Worm (Caenorhabditis elegans) whole organism, L1 larva: ENCODE data around the gene K09D9.14.

Source experiments
- aha-1 ChIP-seq: fragments of 150-350 bp; optimal IDR thresholded peaks from 2 replicates; lab custom pipeline; 2014; ENCODE audit warnings: missing biosample characterization, missing genetic modification characterization
- aly-2 ChIP-seq: fragments of 150-350 bp; optimal IDR thresholded peaks from 2 replicates; lab custom pipeline; 2014; ENCODE audit warnings: missing biosample characterization, missing genetic modification characterization
- blmp-1 ChIP-seq: fragments of 150-350 bp; optimal IDR thresholded peaks from 2 replicates; lab custom pipeline; 2014; ENCODE audit warnings: missing biosample characterization, missing genetic modification characterization
- ces-1 ChIP-seq: fragments of 150-350 bp; optimal IDR thresholded peaks from 2 replicates; lab custom pipeline; 2014; ENCODE audit warnings: missing biosample characterization, missing genetic modification reagents, missing genetic modification characterization
- efl-1 ChIP-seq, 4 experiments: fragments of 150-350 bp; optimal IDR thresholded peaks in 3 of 4; peaks in 1 of 4; 1 replicate in 1 of 4; 2 replicates in 3 of 4; lab custom pipeline; 2014; ENCODE audit warnings: missing biosample characterization in 2 of 4, missing genetic modification characterization in 2 of 4, missing genetic modification reagents in 2 of 4
- elt-2 ChIP-seq: sonication (generic microtip); optimal IDR thresholded peaks from 2 replicates; lab custom pipeline; 2016; ENCODE audit warnings: missing genetic modification characterization, mild to moderate bottlenecking, inconsistent platforms, missing compliant biosample characterization, missing genetic modification reagents
- elt-3 ChIP-seq, 6 experiments: fragments of 150-350 bp in 1 of 6; sonication (generic microtip); optimal IDR thresholded peaks; 2 replicates each; lab custom pipeline; 2017 to 2018; ENCODE audit warnings: missing biosample characterization in 6 of 6, missing genetic modification characterization in 6 of 6, inconsistent platforms in 1 of 6
- hlh-17 ChIP-seq: fragments of 200-800 bp; sonication (Bioruptor generic); optimal IDR thresholded peaks from 2 replicates; lab custom pipeline; 2018; ENCODE audit warnings: missing genetic modification characterization, mild to moderate bottlenecking, missing compliant biosample characterization, moderate library complexity, borderline replicate concordance
- hlh-4 ChIP-seq: sonication (generic microtip); optimal IDR thresholded peaks from 2 replicates; lab custom pipeline; 2016; ENCODE audit warnings: mild to moderate bottlenecking, missing genetic modification characterization, missing compliant biosample characterization
- hpl-2 ChIP-seq: fragments of 150-350 bp; optimal IDR thresholded peaks from 2 replicates; lab custom pipeline; 2014; ENCODE audit warnings: missing biosample characterization, missing genetic modification reagents, missing genetic modification characterization
- irx-1 ChIP-seq: sonication (generic microtip); optimal IDR thresholded peaks from 2 replicates; lab custom pipeline; 2016; ENCODE audit warnings: missing genetic modification characterization, missing compliant biosample characterization
- isw-1 ChIP-seq: fragments of 200-800 bp; sonication (Bioruptor generic); IDR thresholded peaks from 2 replicates; pipeline ENCODE4 v1.3.6; 2022; ENCODE audit warnings: missing genetic modification characterization, missing compliant biosample characterization
- lin-13 ChIP-seq: fragments of 150-350 bp; optimal IDR thresholded peaks from 2 replicates; lab custom pipeline; 2014; ENCODE audit warnings: missing biosample characterization, missing genetic modification reagents, missing genetic modification characterization
- lin-14 ChIP-seq: fragments of 200-800 bp; sonication (Bioruptor generic); optimal IDR thresholded peaks from 2 replicates; lab custom pipeline; 2018; ENCODE audit warnings: mild to moderate bottlenecking, missing genetic modification characterization, moderate library complexity, missing compliant biosample characterization
- lin-35 ChIP-seq, 2 experiments: fragments of 150-350 bp; optimal IDR thresholded peaks; 2 replicates each; lab custom pipeline; 2014; ENCODE audit warnings: missing biosample characterization in 2 of 2, missing genetic modification characterization in 2 of 2, missing genetic modification reagents in 2 of 2
- lir-3 ChIP-seq: sonication (generic microtip); optimal IDR thresholded peaks from 2 replicates; lab custom pipeline; 2016; ENCODE audit warnings: mild to moderate bottlenecking, missing genetic modification characterization, moderate library complexity, missing compliant biosample characterization; ENCODE audit not compliant: poor library complexity
- mep-1 ChIP-seq: fragments of 150-350 bp; optimal IDR thresholded peaks from 2 replicates; lab custom pipeline; 2014; ENCODE audit warnings: missing biosample characterization, missing genetic modification characterization
- nhr-19 ChIP-seq: fragments of 200-800 bp; sonication (Bioruptor generic); conservative IDR thresholded peaks from 2 replicates; pipeline ENCODE4 v1.3.6; 2022; ENCODE audit warnings: missing genetic modification characterization, missing compliant biosample characterization
- nhr-20 ChIP-seq: sonication (generic microtip); optimal IDR thresholded peaks from 2 replicates; lab custom pipeline; 2016; ENCODE audit warnings: mild to moderate bottlenecking, missing genetic modification characterization, missing compliant biosample characterization
- nhr-237 ChIP-seq: fragments of 150-350 bp; optimal IDR thresholded peaks from 2 replicates; lab custom pipeline; 2014; ENCODE audit warnings: missing biosample characterization, missing genetic modification characterization
- nhr-71 ChIP-seq: sonication (generic microtip); optimal IDR thresholded peaks from 2 replicates; lab custom pipeline; 2016; ENCODE audit warnings: mild to moderate bottlenecking, missing genetic modification characterization, moderate library complexity, missing compliant biosample characterization
- nhr-76 ChIP-seq: sonication (generic microtip); optimal IDR thresholded peaks from 2 replicates; lab custom pipeline; 2017; ENCODE audit warnings: missing biosample characterization, missing genetic modification characterization
- nhr-85 ChIP-seq: sonication (generic microtip); peaks from one replicate; lab custom pipeline; 2016; ENCODE audit warnings: missing genetic modification characterization, inconsistent platforms, missing compliant biosample characterization
- nhr-90 ChIP-seq: sonication (generic microtip); optimal IDR thresholded peaks from 2 replicates; lab custom pipeline; 2016; ENCODE audit warnings: mild to moderate bottlenecking, missing genetic modification characterization, missing compliant biosample characterization; ENCODE audit not compliant: poor library complexity
- pag-3 ChIP-seq: sonication (generic microtip); optimal IDR thresholded peaks from 2 replicates; lab custom pipeline; 2017; ENCODE audit warnings: missing genetic modification characterization, mild to moderate bottlenecking, missing compliant biosample characterization, antibody characterized with exemption, borderline replicate concordance; ENCODE audit not compliant: insufficient read depth
- pqm-1 ChIP-seq: sonication (generic microtip); optimal IDR thresholded peaks from 3 replicates; lab custom pipeline; 2017; ENCODE audit warnings: missing biosample characterization, missing genetic modification characterization
- rnt-1 ChIP-seq: sonication (generic microtip); optimal IDR thresholded peaks from 2 replicates; lab custom pipeline; 2016; ENCODE audit warnings: mild to moderate bottlenecking, missing genetic modification characterization, moderate library complexity, missing compliant biosample characterization
- skn-1 ChIP-seq: fragments of 150-350 bp; optimal IDR thresholded peaks from 2 replicates; lab custom pipeline; 2014; ENCODE audit warnings: missing biosample characterization, missing genetic modification characterization
- snu-23 ChIP-seq: sonication (generic microtip); optimal IDR thresholded peaks from 2 replicates; lab custom pipeline; 2016; ENCODE audit warnings: missing genetic modification characterization, missing compliant biosample characterization
- sptf-1 ChIP-seq: fragments of 150-350 bp; optimal IDR thresholded peaks from 2 replicates; lab custom pipeline; 2014; ENCODE audit warnings: missing biosample characterization, missing genetic modification characterization
- tbx-2 ChIP-seq: sonication (generic microtip); optimal IDR thresholded peaks from 2 replicates; lab custom pipeline; 2016; ENCODE audit warnings: missing genetic modification characterization, missing compliant biosample characterization
- unc-130 ChIP-seq: fragments of 150-350 bp; optimal IDR thresholded peaks from 2 replicates; lab custom pipeline; 2017; ENCODE audit warnings: missing biosample characterization, missing genetic modification characterization, inconsistent platforms
- unc-30 ChIP-seq: sonication (generic microtip); optimal IDR thresholded peaks from 2 replicates; lab custom pipeline; 2017; ENCODE audit warnings: missing biosample characterization, missing genetic modification characterization
- unc-86 ChIP-seq: sonication (generic microtip); optimal IDR thresholded peaks from 2 replicates; lab custom pipeline; 2016; ENCODE audit warnings: missing genetic modification characterization, missing compliant biosample characterization
- xbp-1 ChIP-seq: sonication (generic microtip); optimal IDR thresholded peaks from 2 replicates; lab custom pipeline; 2016; ENCODE audit warnings: missing genetic modification characterization, missing compliant biosample characterization
- zip-4 ChIP-seq: fragments of 200-800 bp; sonication (Bioruptor generic); optimal IDR thresholded peaks from 2 replicates; lab custom pipeline; 2018; ENCODE audit warnings: mild to moderate bottlenecking, missing genetic modification characterization, moderate library complexity, missing compliant biosample characterization

K09D9.14 gene

DNA sequence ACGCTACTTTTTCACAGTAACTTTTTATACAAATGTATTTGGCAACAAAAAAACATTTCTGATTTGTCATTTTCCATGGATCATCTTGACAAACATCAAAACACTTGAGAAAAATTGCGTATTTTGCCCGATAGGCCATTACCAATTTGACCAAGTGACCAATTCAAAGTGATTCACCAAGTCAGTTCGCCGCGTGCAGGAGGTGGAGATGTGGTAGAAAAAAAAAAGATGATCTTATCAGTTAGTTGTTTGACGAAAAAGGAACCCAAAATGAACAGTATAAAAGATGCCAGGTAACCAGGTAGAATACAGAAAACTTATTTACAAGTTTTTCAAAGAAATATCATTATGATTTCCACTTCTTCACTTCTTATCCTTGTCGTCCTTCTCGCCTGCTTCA, 32.6 kb downstream of the K09D9.14 start, which contains the start of gene nlp-27:
nlp-27 (plus strand) TSS at position 309 of the 400 bp plus-strand sequence.
- TF ChIP-seq nhr-71 (tag; lab: Kevin White, UChicago), result peak; percentile 4
- TF ChIP-seq efl-1 (optimal IDR thresholded peaks at IDR 0.05; lab: Kevin White, UChicago), result no peak
- TF ChIP-seq efl-1 (GFP tag; optimal IDR thresholded peaks at IDR 0.05 in 1 of 2; lab: Kevin White, UChicago), result peak in 1 of 2 experiments; percentile 49
- no peak for TF ChIP-seq unc-30 (tag; lab: Kevin White, UChicago)
- TF ChIP-seq elt-3 (tag; optimal IDR thresholded peaks at IDR 0.05; lab: Kevin White, UChicago), result peak in 2 of 6 experiments; percentile 16 to 42
- TF ChIP-seq rnt-1, result no peak
- TF ChIP-seq nhr-85 (tag; lab: Kevin White, UChicago), result peak; percentile 83
- TF ChIP-seq unc-130 (tag; lab: Kevin White, UChicago), result no peak
- TF ChIP-seq nhr-90 (tag; lab: Kevin White, UChicago), result peak; percentile 9
- no peak for TF ChIP-seq ces-1 (GFP tag; lab: Kevin White, UChicago)
- peak; percentile 27 for TF ChIP-seq nhr-20 (tag; lab: Kevin White, UChicago)
- peak; percentile 18 for TF ChIP-seq lin-14 (GFP tag; lab: Kevin White, UChicago)
- TF ChIP-seq blmp-1 (tag; lab: Kevin White, UChicago), result peak; percentile 36

DNA sequence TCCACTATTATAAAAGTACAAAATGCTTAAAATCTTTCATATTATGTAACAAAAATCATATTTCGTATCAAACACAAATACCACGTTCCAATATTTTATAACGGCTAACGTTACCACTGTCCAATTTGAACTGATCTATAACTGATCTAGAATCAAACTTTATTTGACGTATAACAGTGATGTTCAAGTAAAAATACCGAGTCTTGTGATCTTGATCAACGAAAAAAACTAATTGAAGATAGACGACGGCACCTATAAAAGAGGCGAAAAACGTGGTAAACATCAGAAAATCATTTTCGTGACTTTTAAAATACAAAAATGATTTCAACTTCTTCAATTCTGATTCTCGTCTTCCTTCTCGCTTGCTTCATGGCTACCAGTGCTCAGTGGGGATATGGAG, 34.1 kb downstream of the K09D9.14 start, which contains the start of gene nlp-28:
nlp-28 (plus strand) TSS at position 285 of the 400 bp plus-strand sequence.
- TF ChIP-seq lin-14 (GFP tag; lab: Kevin White, UChicago) (peak; percentile 41), nhr-20 (tag; lab: Kevin White, UChicago) (peak; percentile 54), lir-3 (tag; lab: Kevin White, UChicago) (no peak), efl-1 (optimal IDR thresholded peaks at IDR 0.05; lab: Kevin White, UChicago) (no peak), efl-1 (GFP tag; optimal IDR thresholded peaks at IDR 0.05 in 1 of 2; lab: Kevin White, UChicago) (peak in 1 of 2 experiments; percentile 55), irx-1 (tag; lab: Kevin White, UChicago) (no peak), snu-23 (peak; percentile 19), aly-2 (tag; lab: Kevin White, UChicago) (no peak), zip-4 (GFP tag; lab: Kevin White, UChicago) (no peak), elt-3 (tag; optimal IDR thresholded peaks at IDR 0.05; lab: Kevin White, UChicago) (peak in 1 of 6 experiments; percentile 53), hlh-17 (GFP tag; lab: Kevin White, UChicago) (no peak), pag-3 (no peak), mep-1 (tag; lab: Kevin White, UChicago) (no peak), lin-13 (no peak), lin-35 (GFP tag; optimal IDR thresholded peaks at IDR 0.05; lab: Kevin White, UChicago) (peak in 1 of 2 experiments; percentile 0), hlh-4 (no peak), unc-86 (tag; lab: Kevin White, UChicago) (no peak), tbx-2 (tag; lab: Kevin White, UChicago) (peak; percentile 17), nhr-76 (tag; lab: Kevin White, UChicago) (no peak), skn-1 (tag; lab: Kevin White, UChicago) (no peak), nhr-71 (tag; lab: Kevin White, UChicago) (peak; percentile 31), nhr-85 (tag; lab: Kevin White, UChicago) (peak; percentile 77), nhr-19 (GFP tag; lab: Robert Waterston, UW) (0 out of 2 replicates have a peak, but pooled peaks have one; percentile 4)
- TF ChIP-seq, all 84 proteins: peak for 10

DNA sequence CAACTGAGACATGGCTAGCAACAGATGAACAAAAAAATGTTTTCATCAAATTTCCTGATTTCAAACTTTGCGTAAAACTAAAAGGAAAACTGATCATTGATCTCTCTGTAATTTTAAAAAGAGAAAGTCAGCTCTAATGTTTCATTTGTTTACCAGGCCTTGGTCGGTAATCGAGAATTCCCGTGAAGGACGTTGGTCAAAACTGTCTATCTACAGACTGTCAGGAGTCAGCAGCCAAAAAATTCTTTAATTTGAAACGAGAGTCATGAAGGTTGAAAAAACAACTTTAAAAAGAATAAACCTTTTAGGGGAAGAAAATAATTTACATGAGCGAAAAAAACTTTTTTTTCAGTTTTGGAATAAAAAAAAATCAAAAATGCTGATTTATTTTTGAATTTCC, 36.6 kb downstream of the K09D9.14 start:
- no peak for TF ChIP-seq aha-1
- no peak for TF ChIP-seq sptf-1 (tag; lab: Kevin White, UChicago)
- TF ChIP-seq aly-2 (tag; lab: Kevin White, UChicago), result no peak
- TF ChIP-seq xbp-1 (tag; lab: Kevin White, UChicago), result no peak
- TF ChIP-seq isw-1 (GFP tag; lab: Robert Waterston, UW), result no peak
- TF ChIP-seq nhr-71 (tag; lab: Kevin White, UChicago), result peak; percentile 20
- peak; percentile 88 for TF ChIP-seq nhr-85 (tag; lab: Kevin White, UChicago)
- TF ChIP-seq hpl-2, result no peak
- peak; percentile 42 for TF ChIP-seq nhr-20 (tag; lab: Kevin White, UChicago)
- TF ChIP-seq snu-23, result no peak
- TF ChIP-seq elt-2 (tag; lab: Kevin White, UChicago), result no peak
- no peak for TF ChIP-seq nhr-237 (tag; lab: Kevin White, UChicago)
- TF ChIP-seq blmp-1 (tag; lab: Kevin White, UChicago), result peak; percentile 77
- no peak for TF ChIP-seq unc-130 (tag; lab: Kevin White, UChicago)
- TF ChIP-seq efl-1 (optimal IDR thresholded peaks at IDR 0.05; lab: Kevin White, UChicago), result no peak
- TF ChIP-seq efl-1 (GFP tag; optimal IDR thresholded peaks at IDR 0.05 in 1 of 2; lab: Kevin White, UChicago), result peak in 1 of 2 experiments; percentile 23
- peak in 1 of 6 experiments; percentile 19 for TF ChIP-seq elt-3 (tag; optimal IDR thresholded peaks at IDR 0.05; lab: Kevin White, UChicago)
- TF ChIP-seq pqm-1 (tag; lab: Kevin White, UChicago), result no peak
- peak; percentile 42 for TF ChIP-seq lin-14 (GFP tag; lab: Kevin White, UChicago)
